Fruit fly (Drosophila melanogaster) whole organism, embryonic: ENCODE data around the gene CG42237.

ENCODE experiments used
- Bgb ChIP-seq: fragments of 200-800 bp; sonication (Bioruptor generic); IDR thresholded peaks from 2 replicates; pipeline ENCODE4 v1.3.6; 2022; ENCODE audit warnings: missing biosample characterization, missing genetic modification characterization; ENCODE audit not compliant: partially characterized antibody
- CG11247 ChIP-seq: fragments of 200-800 bp; sonication (Bioruptor generic); IDR thresholded peaks from 2 replicates; pipeline ENCODE4 v1.3.6; 2022; ENCODE audit warnings: missing biosample characterization, missing genetic modification characterization
- CG11723 ChIP-seq: fragments of 200-800 bp; sonication (Bioruptor generic); optimal IDR thresholded peaks from 2 replicates; lab custom pipeline; 2017; ENCODE audit warnings: missing biosample characterization, mild to moderate bottlenecking, missing genetic modification characterization
- CG1529 ChIP-seq: fragments of 200-800 bp; sonication (Bioruptor generic); optimal IDR thresholded peaks from 3 replicates; lab custom pipeline; 2018; ENCODE audit warnings: missing biosample characterization, missing genetic modification characterization
- CG16813 ChIP-seq: fragments of 200-800 bp; sonication (Bioruptor generic); IDR thresholded peaks from 3 replicates; pipeline ENCODE4 v1.3.6; 2022; ENCODE audit warnings: missing biosample characterization, missing genetic modification characterization; ENCODE audit not compliant: partially characterized antibody
- CG17186 ChIP-seq: fragments of 200-800 bp; sonication (Bioruptor generic); optimal IDR thresholded peaks from 3 replicates; lab custom pipeline; 2017; ENCODE audit warnings: missing biosample characterization, missing genetic modification reagents, missing genetic modification characterization
- CG17328 ChIP-seq: fragments of 200-800 bp; sonication (Bioruptor generic); IDR thresholded peaks from 2 replicates; pipeline ENCODE4 v1.3.6; 2022; ENCODE audit warnings: missing biosample characterization, missing genetic modification characterization
- CG18764 ChIP-seq: fragments of 200-800 bp; sonication (Bioruptor generic); optimal IDR thresholded peaks from 3 replicates; lab custom pipeline; 2016; ENCODE audit warnings: missing biosample characterization, missing genetic modification characterization
- CG2120 ChIP-seq: fragments of 200-800 bp; sonication (Bioruptor generic); optimal IDR thresholded peaks from 3 replicates; lab custom pipeline; 2016; ENCODE audit warnings: missing biosample characterization, missing genetic modification characterization
- CG2129 ChIP-seq: fragments of 200-800 bp; sonication (Bioruptor generic); IDR thresholded peaks from 2 replicates; pipeline ENCODE4 v1.3.6; 2022; ENCODE audit warnings: missing biosample characterization, missing genetic modification characterization; ENCODE audit not compliant: partially characterized antibody
- CG2202 ChIP-seq: fragments of 200-800 bp; sonication (Bioruptor generic); optimal IDR thresholded peaks from 2 replicates; lab custom pipeline; 2018; ENCODE audit warnings: missing biosample characterization, mild to moderate bottlenecking, missing genetic modification characterization
- CG30431 ChIP-seq: fragments of 200-800 bp; sonication (Bioruptor generic); optimal IDR thresholded peaks from 2 replicates; lab custom pipeline; 2017; ENCODE audit warnings: missing biosample characterization, missing genetic modification characterization
- CG31365 ChIP-seq: fragments of 200-800 bp; sonication (Bioruptor generic); optimal IDR thresholded peaks from 2 replicates; lab custom pipeline; 2018; ENCODE audit warnings: missing biosample characterization, mild to moderate bottlenecking, missing genetic modification characterization
- CG31441 ChIP-seq: fragments of 200-800 bp; sonication (Bioruptor generic); IDR thresholded peaks from 2 replicates; pipeline ENCODE4 v1.3.6; 2022; ENCODE audit warnings: missing biosample characterization, missing genetic modification characterization
- CG42726 ChIP-seq: fragments of 200-800 bp; sonication (Bioruptor generic); IDR thresholded peaks from 2 replicates; pipeline ENCODE4 v1.3.6; 2022; ENCODE audit warnings: missing biosample characterization, missing genetic modification characterization; ENCODE audit not compliant: partially characterized antibody
- CG6813 ChIP-seq: fragments of 200-800 bp; sonication (Bioruptor generic); optimal IDR thresholded peaks from 2 replicates; lab custom pipeline; 2017; ENCODE audit warnings: missing biosample characterization, missing genetic modification characterization, mild to moderate bottlenecking, moderate library complexity, missing genetic modification reagents
- CG7271 ChIP-seq: fragments of 200-800 bp; sonication (Bioruptor generic); optimal IDR thresholded peaks from 2 replicates; lab custom pipeline; 2018; ENCODE audit warnings: missing biosample characterization, mild to moderate bottlenecking, missing genetic modification characterization, moderate library complexity
- CG8765 ChIP-seq: fragments of 200-800 bp; sonication (Bioruptor generic); IDR thresholded peaks from 2 replicates; pipeline ENCODE4 v1.3.6; 2022; ENCODE audit warnings: missing biosample characterization, missing genetic modification characterization
- CG9932 ChIP-seq: fragments of 200-800 bp; sonication (Bioruptor generic); IDR thresholded peaks from 2 replicates; pipeline ENCODE4 v1.3.6; 2022; ENCODE audit warnings: missing biosample characterization, missing genetic modification characterization
- CkIIα-i1 ChIP-seq: fragments of 200-800 bp; sonication (Bioruptor generic); IDR thresholded peaks from 2 replicates; pipeline ENCODE4 v1.3.6; 2022; ENCODE audit warnings: missing biosample characterization, missing genetic modification characterization
- CoRest ChIP-seq: fragments of 200-800 bp; sonication (Bioruptor generic); optimal IDR thresholded peaks from 3 replicates; lab custom pipeline; 2018; ENCODE audit warnings: missing biosample characterization, mild to moderate bottlenecking, missing genetic modification characterization, moderate library complexity
- Deaf1 ChIP-seq: fragments of 200-800 bp; optimal IDR thresholded peaks from 3 replicates; lab custom pipeline; 2019; ENCODE audit warnings: missing biosample characterization, mild to moderate bottlenecking, missing genetic modification characterization, moderate library complexity
- E2f2 ChIP-seq: fragments of 200-800 bp; sonication (Bioruptor generic); IDR thresholded peaks from 2 replicates; pipeline ENCODE4 v1.3.6; 2022; ENCODE audit warnings: missing biosample characterization, missing genetic modification characterization
- Ets65A ChIP-seq: fragments of 200-800 bp; sonication (Bioruptor generic); peaks from one replicate; lab custom pipeline; 2016; ENCODE audit warnings: missing biosample characterization, missing genetic modification characterization
- Ets97D ChIP-seq: fragments of 200-800 bp; sonication (Bioruptor generic); optimal IDR thresholded peaks from 3 replicates; lab custom pipeline; 2016; ENCODE audit warnings: missing biosample characterization, missing genetic modification characterization
- GATAe ChIP-seq: fragments of 200-800 bp; sonication (Bioruptor generic); conservative IDR thresholded peaks from 2 replicates; pipeline ENCODE4 v1.3.6; 2022; ENCODE audit warnings: missing biosample characterization, missing genetic modification characterization
- HmgZ ChIP-seq: fragments of 200-800 bp; sonication (Bioruptor generic); optimal IDR thresholded peaks from 2 replicates; lab custom pipeline; 2018; ENCODE audit warnings: missing biosample characterization, mild to moderate bottlenecking, missing genetic modification characterization
- Hr51 ChIP-seq, 2 experiments: fragments of 200-800 bp; sonication (Bioruptor generic); optimal IDR thresholded peaks; 2 replicates in 1 of 2; 3 replicates in 1 of 2; lab custom pipeline; 2016 to 2018; ENCODE audit warnings: missing biosample characterization in 2 of 2, missing genetic modification characterization in 2 of 2, mild to moderate bottlenecking in 1 of 2, moderate library complexity in 1 of 2
- Myb ChIP-seq: fragments of 200-800 bp; sonication (Bioruptor generic); optimal IDR thresholded peaks from 2 replicates; lab custom pipeline; 2016; ENCODE audit warnings: missing biosample characterization, missing genetic modification characterization
- NK7.1 ChIP-seq: fragments of 200-800 bp; sonication (Bioruptor generic); optimal IDR thresholded peaks from 3 replicates; lab custom pipeline; 2016; ENCODE audit warnings: missing biosample characterization, missing genetic modification characterization
- Opbp ChIP-seq: fragments of 200-800 bp; sonication (Bioruptor generic); IDR thresholded peaks from 3 replicates; pipeline ENCODE4 v1.3.6; 2022; ENCODE audit warnings: missing biosample characterization, missing genetic modification characterization; ENCODE audit not compliant: partially characterized antibody
- Pdp1 ChIP-seq, 2 experiments: fragments of 200-800 bp; sonication (Bioruptor generic); optimal IDR thresholded peaks; 3 replicates each; lab custom pipeline; 2016; ENCODE audit warnings: missing biosample characterization in 2 of 2, missing genetic modification characterization in 2 of 2, mild to moderate bottlenecking in 1 of 2, moderate library complexity in 1 of 2
- Sox102F ChIP-seq: fragments of 200-800 bp; sonication (Bioruptor generic); optimal IDR thresholded peaks from 2 replicates; lab custom pipeline; 2018; ENCODE audit warnings: missing biosample characterization, mild to moderate bottlenecking, missing genetic modification characterization, moderate library complexity
- ftz-f1 ChIP-seq: fragments of 200-800 bp; sonication (Bioruptor generic); optimal IDR thresholded peaks from 2 replicates; lab custom pipeline; 2016; ENCODE audit warnings: missing biosample characterization, missing genetic modification characterization
- grau ChIP-seq: fragments of 200-800 bp; optimal IDR thresholded peaks from 3 replicates; lab custom pipeline; 2019; ENCODE audit warnings: missing biosample characterization, mild to moderate bottlenecking, missing genetic modification characterization, moderate library complexity
- gro ChIP-seq: fragments of 200-800 bp; sonication (Bioruptor generic); optimal IDR thresholded peaks from 2 replicates; lab custom pipeline; 2016; ENCODE audit warnings: missing biosample characterization, missing genetic modification characterization
- insv ChIP-seq, 2 experiments: fragments of 200-800 bp; sonication (Bioruptor generic); optimal IDR thresholded peaks; 3 replicates each; lab custom pipeline; 2016 to 2018; ENCODE audit warnings: missing biosample characterization in 2 of 2, missing genetic modification characterization in 2 of 2
- knrl ChIP-seq: fragments of 200-800 bp; sonication (Bioruptor generic); IDR thresholded peaks from 3 replicates; pipeline ENCODE4 v1.3.6; 2022; ENCODE audit warnings: missing biosample characterization, missing genetic modification characterization; ENCODE audit not compliant: partially characterized antibody
- nom ChIP-seq: fragments of 200-800 bp; sonication (Bioruptor generic); optimal IDR thresholded peaks from 2 replicates; lab custom pipeline; 2017; ENCODE audit warnings: missing biosample characterization, missing genetic modification characterization, mild to moderate bottlenecking, moderate library complexity, missing genetic modification reagents
- pfk ChIP-seq: fragments of 200-800 bp; sonication (Bioruptor generic); optimal IDR thresholded peaks from 2 replicates; lab custom pipeline; 2018; ENCODE audit warnings: missing biosample characterization, mild to moderate bottlenecking, missing genetic modification characterization, moderate library complexity
- scrt ChIP-seq: fragments of 200-800 bp; sonication (Bioruptor generic); optimal IDR thresholded peaks from 2 replicates; lab custom pipeline; 2018; ENCODE audit warnings: missing biosample characterization, mild to moderate bottlenecking, missing genetic modification characterization, moderate library complexity
- sd ChIP-seq: fragments of 200-800 bp; sonication (Bioruptor generic); optimal IDR thresholded peaks from 3 replicates; lab custom pipeline; 2018; ENCODE audit warnings: missing biosample characterization, mild to moderate bottlenecking, missing genetic modification characterization, moderate library complexity
- slbo ChIP-seq: fragments of 200-800 bp; sonication (Bioruptor generic); IDR thresholded peaks from 2 replicates; pipeline ENCODE4 v1.3.6; 2022; ENCODE audit warnings: missing biosample characterization, missing genetic modification characterization
- sna ChIP-seq: fragments of 200-800 bp; sonication (Bioruptor generic); IDR thresholded peaks from 2 replicates; pipeline ENCODE4 v1.3.6; 2022; ENCODE audit warnings: missing biosample characterization, missing genetic modification characterization; ENCODE audit not compliant: partially characterized antibody
- ssp ChIP-seq: fragments of 200-800 bp; sonication (Bioruptor generic); IDR thresholded peaks from 2 replicates; pipeline ENCODE4 v1.3.6; 2022; ENCODE audit warnings: missing biosample characterization, missing genetic modification characterization
- unc-4 ChIP-seq: fragments of 200-800 bp; sonication (Bioruptor generic); IDR thresholded peaks from 2 replicates; pipeline ENCODE4 v1.3.6; 2022; ENCODE audit warnings: missing biosample characterization, missing genetic modification characterization; ENCODE audit not compliant: partially characterized antibody
- unpg ChIP-seq: fragments of 200-800 bp; sonication (Bioruptor generic); optimal IDR thresholded peaks from 3 replicates; lab custom pipeline; 2018; ENCODE audit warnings: missing biosample characterization, mild to moderate bottlenecking, missing genetic modification characterization, moderate library complexity
- wdn ChIP-seq: fragments of 200-800 bp; sonication (Bioruptor generic); IDR thresholded peaks from 2 replicates; pipeline ENCODE4 v1.3.6; 2022; ENCODE audit warnings: missing biosample characterization, missing genetic modification characterization
- zen ChIP-seq: fragments of 200-800 bp; sonication (Bioruptor generic); optimal IDR thresholded peaks from 3 replicates; lab custom pipeline; 2018; ENCODE audit warnings: missing biosample characterization, mild to moderate bottlenecking, missing genetic modification characterization, moderate library complexity

Gene CG42237

DNA sequence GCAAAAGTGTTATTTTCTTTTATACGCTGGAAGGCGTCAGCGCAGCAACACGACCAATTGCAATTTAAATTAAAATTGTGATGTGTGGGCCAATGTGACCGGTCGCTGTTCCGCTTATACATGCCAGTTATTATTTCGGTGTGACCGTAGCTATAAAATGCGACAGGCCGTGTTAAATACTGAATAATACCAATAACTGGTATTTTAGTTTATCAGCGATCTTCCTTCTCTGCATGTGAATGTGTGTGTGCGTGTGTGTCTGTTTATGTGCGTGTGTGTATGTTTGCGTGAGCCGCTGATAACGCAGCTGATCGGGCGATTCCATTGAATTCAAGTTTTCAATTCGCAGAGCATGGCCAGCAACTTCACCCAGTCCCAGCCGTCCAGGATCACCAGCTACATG, 13.8 kb downstream of the CG42237 start, which contains the start of the genes CG32638, CG15717 and MFS10 (continued):
- TF ChIP-seq E2f2 (GFP tag; lab: Robert Waterston, UW) (peak; percentile 75), HmgZ (tag; lab: Kevin White, UChicago) (peak; percentile 83), Deaf1 (tag; lab: Kevin White, UChicago) (peak; percentile 9), CG2202 (tag; lab: Kevin White, UChicago) (no peak), CG2129 (GFP tag; lab: Robert Waterston, UW) (no peak), sd (tag; lab: Kevin White, UChicago) (peak; percentile 59), grau (tag; lab: Kevin White, UChicago) (peak; percentile 12), wdn (GFP tag; lab: Robert Waterston, UW) (no peak), unc-4 (GFP tag; lab: Robert Waterston, UW) (no peak), Sox102F (GFP tag; lab: Kevin White, UChicago) (no peak), gro (GFP tag; lab: Kevin White, UChicago) (peak; percentile 35), pfk (peak; percentile 23), unpg (GFP tag; lab: Kevin White, UChicago) (peak; percentile 21), CoRest (peak; percentile 19), CG7271 (peak; percentile 41), CkIIα-i1 (GFP tag; lab: Robert Waterston, UW) (no peak), CG2120 (peak; percentile 33), CG31441 (GFP tag; lab: Robert Waterston, UW) (0 out of 2 replicates have a peak, but pooled peaks have one; percentile 31), scrt (GFP tag; lab: Kevin White, UChicago) (peak; percentile 73), Myb (GFP tag; lab: Kevin White, UChicago) (peak; percentile 58), CG17186 (GFP tag; lab: Kevin White, UChicago) (peak; percentile 54), GATAe (GFP tag; lab: Robert Waterston, UW) (peak; percentile 51; the same call in 1 of the 2 replicates), NK7.1 (GFP tag; lab: Kevin White, UChicago) (no peak), Pdp1 (GFP tag; optimal IDR thresholded peaks at IDR 0.05; lab: Kevin White, UChicago) (peak in 1 of 2 experiments; percentile 43), Ets97D (GFP tag; lab: Kevin White, UChicago) (peak; percentile 85), knrl (GFP tag; lab: Robert Waterston, UW) (peak; percentile 43; the same call in 1 of the 3 replicates), CG42726 (peak; percentile 9; the same call in 1 of the 2 replicates), Opbp (peak; percentile 68), CG1529 (GFP tag; lab: Kevin White, UChicago) (no peak), nom (GFP tag; lab: Kevin White, UChicago) (peak; percentile 20), Hr51 (GFP tag; optimal IDR thresholded peaks at IDR 0.05; lab: Kevin White, UChicago) (no peak), CG16813 (GFP tag; lab: Robert Waterston, UW) (0 out of 3 replicates have a peak, but pooled peaks have one; percentile 20), sna (GFP tag; lab: Robert Waterston, UW) (no peak), CG9932 (GFP tag; lab: Robert Waterston, UW) (peak; percentile 30; the same call in 1 of the 2 replicates), slbo (GFP tag; lab: Robert Waterston, UW) (no peak), CG30431 (GFP tag; lab: Kevin White, UChicago) (no peak), zen (tag; lab: Kevin White, UChicago) (peak; percentile 32), CG31365 (tag; lab: Kevin White, UChicago) (peak; percentile 72), CG8765 (0 out of 2 replicates have a peak, but pooled peaks have one; percentile 23), CG17328 (GFP tag; lab: Robert Waterston, UW) (no peak), insv (GFP tag; optimal IDR thresholded peaks at IDR 0.05; lab: Kevin White, UChicago) (peak in 1 of 2 experiments; percentile 31), CG11723 (no peak), ssp (no peak), CG6813 (GFP tag; lab: Kevin White, UChicago) (no peak), Ets65A (GFP tag; lab: Kevin White, UChicago) (peak; percentile 21), ftz-f1 (peak; percentile 64), Bgb (GFP tag; lab: Robert Waterston, UW) (peak; percentile 43; the same call in 1 of the 2 replicates), CG18764 (GFP tag; lab: Kevin White, UChicago) (no peak), CG11247 (GFP tag; lab: Robert Waterston, UW) (no peak)
